Fruit fly (Drosophila melanogaster) whole organism, adult: ENCODE measurements around the gene fry.
A peak's percentile ranks its signal among the peaks of the same experiment; 100 is the strongest.

Experiments
- CG11617 ChIP-seq: fragments of 200-800 bp; sonication (Bioruptor generic); optimal IDR thresholded peaks from 2 replicates; lab custom pipeline; 2017; ENCODE audit warnings: mild to moderate bottlenecking, missing biosample characterization, missing genetic modification reagents, missing genetic modification characterization
- CG14711 ChIP-seq: fragments of 200-800 bp; sonication (Bioruptor generic); optimal IDR thresholded peaks from 2 replicates; lab custom pipeline; 2018; ENCODE audit warnings: missing biosample characterization, mild to moderate bottlenecking, missing genetic modification characterization, moderate library complexity
- Clk ChIP-seq: fragments of 200-800 bp; sonication (Bioruptor generic); optimal IDR thresholded peaks from 2 replicates; lab custom pipeline; 2017; ENCODE audit warnings: missing biosample characterization, missing genetic modification characterization
- Hr96 ChIP-seq: fragments of 200-800 bp; sonication (Bioruptor generic); optimal IDR thresholded peaks from 2 replicates; lab custom pipeline; 2016; ENCODE audit warnings: missing biosample characterization, missing genetic modification characterization
- Mnt ChIP-seq: fragments of 200-800 bp; sonication (Bioruptor generic); optimal IDR thresholded peaks from 2 replicates; lab custom pipeline; 2016; ENCODE audit warnings: missing biosample characterization, mild to moderate bottlenecking, missing genetic modification characterization
- cic ChIP-seq: fragments of 200-800 bp; sonication (Bioruptor generic); optimal IDR thresholded peaks from 2 replicates; lab custom pipeline; 2017; ENCODE audit warnings: missing biosample characterization, mild to moderate bottlenecking, missing genetic modification characterization, moderate library complexity
- kay ChIP-seq: fragments of 200-800 bp; sonication (Bioruptor generic); peaks from one replicate; lab custom pipeline; 2016; ENCODE audit warnings: missing biosample characterization, missing genetic modification characterization, borderline replicate concordance

DNA sequence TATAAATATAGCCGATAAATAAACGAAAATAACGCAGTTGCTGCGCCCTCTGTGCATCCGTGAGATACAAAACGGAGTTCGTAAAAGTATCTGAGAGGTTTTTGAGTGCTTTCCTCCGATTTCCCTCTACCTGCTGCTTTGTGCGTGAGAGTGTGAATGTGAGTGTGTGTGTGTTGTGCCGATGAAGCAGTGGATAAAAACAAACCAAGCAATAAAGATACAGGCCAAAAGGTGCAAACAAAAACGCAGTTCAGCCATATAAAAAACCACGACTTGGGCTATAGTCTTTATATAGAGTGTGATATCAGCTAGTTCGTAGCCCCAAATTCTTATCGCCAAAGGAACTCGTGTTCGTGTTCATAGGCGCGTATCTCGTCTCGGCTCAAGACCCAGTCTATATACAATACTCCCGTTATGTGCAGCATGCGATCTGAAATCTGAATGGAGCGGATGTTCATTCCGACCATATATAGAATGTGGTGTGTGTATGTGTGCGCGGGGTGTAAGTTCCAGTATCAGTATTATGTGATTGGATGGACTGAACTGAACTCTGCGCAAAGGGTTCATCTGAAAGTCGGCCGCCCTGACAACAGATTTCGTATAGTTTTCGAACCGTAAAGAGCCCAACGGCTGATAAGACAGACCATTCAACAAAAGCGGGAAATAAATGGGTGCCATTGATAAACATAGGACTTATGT, 63.3 kb downstream of the fry start:
- TF ChIP-seq CG11617 (GFP tag; lab: Kevin White, UChicago) = no peak
- no peak for TF ChIP-seq kay (GFP tag; lab: Kevin White, UChicago)
- no peak for TF ChIP-seq CG14711
- TF ChIP-seq Clk (GFP tag; lab: Kevin White, UChicago) = no peak
- TF ChIP-seq Mnt (GFP tag; lab: Kevin White, UChicago) = no peak
- peak; percentile 11 for TF ChIP-seq cic (GFP tag; lab: Kevin White, UChicago)
- TF ChIP-seq Hr96 (GFP tag; lab: Kevin White, UChicago) = no peak
